Worm (Caenorhabditis elegans) whole organism, L4 larva: ENCODE results near the gene Y27F2A.8.

Experiments used
- D1046.2 ChIP-seq: fragments of 200-800 bp; sonication (Bioruptor generic); IDR thresholded peaks from 2 replicates; pipeline ENCODE4 v1.3.6; 2022; ENCODE audit warnings: missing genetic modification characterization, missing compliant biosample characterization
- ama-1 ChIP-seq: fragments of 150-350 bp; optimal IDR thresholded peaks from 2 replicates; lab custom pipeline; 2014; ENCODE audit warnings: inconsistent platforms, mixed read lengths
- daf-8 ChIP-seq: fragments of 200-800 bp; sonication (Bioruptor generic); IDR thresholded peaks from 2 replicates; pipeline ENCODE4 v1.3.6; 2022; ENCODE audit warnings: missing genetic modification characterization, missing compliant biosample characterization
- nhr-41 ChIP-seq: fragments of 200-800 bp; sonication (Bioruptor generic); IDR thresholded peaks from 2 replicates; pipeline ENCODE4 v1.3.6; 2022; ENCODE audit warnings: missing genetic modification reagents, missing genetic modification characterization, missing compliant biosample characterization

- TF ChIP-seq nhr-41 (GFP tag; lab: Robert Waterston, UW): no peak
- TF ChIP-seq ama-1 (lab: Kevin White, UChicago): no peak
- TF ChIP-seq daf-8 (GFP tag; lab: Robert Waterston, UW): no peak
- no peak for TF ChIP-seq D1046.2 (GFP tag; lab: Robert Waterston, UW)
These were observed 48.3 kb upstream of the Y27F2A.8 start for ce11 chrII:3135293-3135692.
